Worm (Caenorhabditis elegans): ENCODE data around the gene npr-3.

Gene npr-3

DNA sequence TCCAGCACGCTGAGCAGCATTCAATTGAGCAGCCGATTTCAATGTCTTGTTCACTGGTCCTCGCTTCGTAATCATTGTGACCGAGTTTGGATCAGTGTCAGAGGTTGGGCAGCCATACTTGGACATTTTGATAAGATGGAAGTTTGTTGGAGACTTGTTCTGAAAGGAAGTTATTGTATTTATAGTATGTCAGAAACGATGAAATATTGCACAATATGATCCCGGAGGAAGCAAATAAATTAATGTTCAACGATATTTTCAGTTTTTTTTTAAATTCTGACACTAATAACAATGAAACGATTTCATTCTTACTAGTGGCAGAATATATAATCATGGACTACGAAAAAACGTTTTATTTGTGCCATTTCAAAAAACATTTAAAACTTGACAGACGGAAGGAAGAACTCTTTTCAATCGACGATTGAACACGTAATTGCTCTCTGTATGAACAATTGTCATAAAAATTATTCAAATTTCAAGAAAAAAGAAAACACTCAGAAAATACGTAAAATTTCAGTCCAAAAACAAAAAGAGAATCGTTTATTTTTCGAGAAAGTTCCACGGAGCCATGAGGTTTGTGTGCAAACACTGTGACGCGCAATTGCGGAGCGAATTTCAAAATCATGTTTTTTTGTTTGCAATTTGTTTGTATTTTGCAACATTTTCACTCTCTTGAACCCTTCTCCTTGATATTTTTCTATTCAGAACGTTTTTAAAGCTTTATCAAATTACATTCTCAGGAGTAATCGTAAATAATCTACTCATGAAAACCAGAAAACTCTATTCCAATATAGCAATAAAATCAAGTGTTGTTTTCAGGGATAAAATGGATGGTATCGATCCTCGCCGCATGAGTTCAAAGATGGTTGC lies 20.5 kb downstream of the npr-3 start, which contains the start of the genes mbf-1 and nse-4 (continued):
- TF ChIP-seq sox-4 (tag; optimal IDR thresholded peaks at IDR 0.05): no peak
- TF ChIP-seq Y116A8C.19 (tag; optimal IDR thresholded peaks at IDR 0.05; ENCODE audit: borderline replicate concordance): no peak
- TF ChIP-seq nhr-47 (tag; optimal IDR thresholded peaks at IDR 0.05): peak; percentile 80
- no peak for TF ChIP-seq ceh-88 (GFP tag; IDR thresholded peaks at IDR 0.05)
- no peak for TF ChIP-seq nhr-11 (tag; optimal IDR thresholded peaks at IDR 0.05)
- peak; percentile 54 to 60 (median 59) for TF ChIP-seq ceh-82 (tag; optimal IDR thresholded peaks at IDR 0.05)
- TF ChIP-seq lsy-2 (tag; optimal IDR thresholded peaks at IDR 0.05): peak; percentile 72 to 79
- no peak for TF ChIP-seq ces-1 (GFP tag; optimal IDR thresholded peaks at IDR 0.05)
- TF ChIP-seq pqm-1 (tag; optimal IDR thresholded peaks at IDR 0.05): no peak
- TF ChIP-seq nhr-20 (tag; optimal IDR thresholded peaks at IDR 0.05): peak; percentile 75
- no peak for TF ChIP-seq hlh-4 (tag; optimal IDR thresholded peaks at IDR 0.05)
- TF ChIP-seq isw-1 (GFP tag; IDR thresholded peaks at IDR 0.05): peak; percentile 44
- peak; percentile 20 for TF ChIP-seq jun-1 (tag; optimal IDR thresholded peaks at IDR 0.05)
- peak; percentile 91 for TF ChIP-seq mep-1 (tag; optimal IDR thresholded peaks at IDR 0.05)
- TF ChIP-seq fkh-10 (GFP tag; optimal IDR thresholded peaks at IDR 0.05): no peak
- no peak for TF ChIP-seq grh-1 (GFP tag; IDR thresholded peaks at IDR 0.05)
- peak; percentile 81 for TF ChIP-seq nhr-71 (tag; optimal IDR thresholded peaks at IDR 0.05)
- no peak for TF ChIP-seq C34B4.2 (tag; optimal IDR thresholded peaks at IDR 0.05)
- peak; percentile 44 for TF ChIP-seq lin-13 (GFP tag; optimal IDR thresholded peaks at IDR 0.05)
- TF ChIP-seq tlp-1 (tag; optimal IDR thresholded peaks at IDR 0.05): no peak
- TF ChIP-seq irx-1 (tag; optimal IDR thresholded peaks at IDR 0.05): peak; percentile 60
- peak; percentile 78 for TF ChIP-seq lin-14 (GFP tag; optimal IDR thresholded peaks at IDR 0.05)
- TF ChIP-seq nhr-12 (tag; optimal IDR thresholded peaks at IDR 0.05): no peak
- no peak for TF ChIP-seq vab-15 (tag; optimal IDR thresholded peaks at IDR 0.05)
- no peak for TF ChIP-seq hlh-17 (GFP tag; optimal IDR thresholded peaks at IDR 0.05; ENCODE audit: borderline replicate concordance)
- peak; percentile 45 for TF ChIP-seq unc-130 (tag; optimal IDR thresholded peaks at IDR 0.05)
- no peak for TF ChIP-seq nhr-76 (tag; optimal IDR thresholded peaks at IDR 0.05)
- no peak for TF ChIP-seq pag-3 (tag; optimal IDR thresholded peaks at IDR 0.05; ENCODE audit: borderline replicate concordance, insufficient read depth)
- TF ChIP-seq nhr-90 (tag; optimal IDR thresholded peaks at IDR 0.05; ENCODE audit: poor library complexity): peak; percentile 59
- no peak for TF ChIP-seq aha-1 (tag; optimal IDR thresholded peaks at IDR 0.05)
- no peak for TF ChIP-seq ztf-11 (tag; optimal IDR thresholded peaks at IDR 0.05)
- no peak for TF ChIP-seq egl-27 (tag; optimal IDR thresholded peaks at IDR 0.05)
- TF ChIP-seq alr-1 (tag; optimal IDR thresholded peaks at IDR 0.05; ENCODE audit: borderline replicate concordance): no peak
- TF ChIP-seq unc-30 (tag; optimal IDR thresholded peaks at IDR 0.05): no peak
- TF ChIP-seq lir-3 (tag; optimal IDR thresholded peaks at IDR 0.05; ENCODE audit: poor library complexity): no peak
- no peak for TF ChIP-seq ceh-63 (GFP tag; optimal IDR thresholded peaks at IDR 0.05)
- TF ChIP-seq lin-15B (tag; optimal IDR thresholded peaks at IDR 0.05): peak; percentile 46
- peak; percentile 81 to 89 for TF ChIP-seq lin-35 (GFP tag; optimal IDR thresholded peaks at IDR 0.05)
- no peak for TF ChIP-seq snpc-4 (tag; optimal IDR thresholded peaks at IDR 0.05)
- no peak for TF ChIP-seq mab-9 (GFP tag; IDR thresholded peaks at IDR 0.05)
- peak; percentile 52 for TF ChIP-seq rnt-1 (tag; optimal IDR thresholded peaks at IDR 0.05)
- TF ChIP-seq ceh-8 (GFP tag; optimal IDR thresholded peaks at IDR 0.05): no peak
- TF ChIP-seq lin-39 (tag; optimal IDR thresholded peaks at IDR 0.05): no peak
